Fruit fly (Drosophila melanogaster) whole organism, embryonic: ENCODE results near the gene sdt.

Experiments used
- Bteb2 ChIP-seq: fragments of 200-800 bp; sonication (Bioruptor generic); optimal IDR thresholded peaks from 2 replicates; lab custom pipeline; 2016; ENCODE audit warnings: missing biosample characterization, missing genetic modification characterization
- CG10267 ChIP-seq: fragments of 200-800 bp; sonication (Bioruptor generic); optimal IDR thresholded peaks from 2 replicates; lab custom pipeline; 2018; ENCODE audit warnings: missing biosample characterization, mild to moderate bottlenecking, missing genetic modification characterization, moderate library complexity
- CG11695 ChIP-seq: fragments of 200-800 bp; sonication (Bioruptor generic); IDR thresholded peaks from 3 replicates; pipeline ENCODE4 v1.3.6; 2022; ENCODE audit warnings: missing biosample characterization, missing genetic modification characterization
- CG14965 ChIP-seq: fragments of 200-800 bp; sonication (Bioruptor generic); optimal IDR thresholded peaks from 2 replicates; lab custom pipeline; 2016; ENCODE audit warnings: missing biosample characterization, missing genetic modification characterization, borderline replicate concordance
- CG15011 ChIP-seq: fragments of 200-800 bp; sonication (Bioruptor generic); optimal IDR thresholded peaks from 3 replicates; lab custom pipeline; 2018; ENCODE audit warnings: missing biosample characterization, mild to moderate bottlenecking, missing genetic modification characterization
- CG15479 ChIP-seq: fragments of 200-800 bp; sonication (Bioruptor generic); optimal IDR thresholded peaks from 3 replicates; lab custom pipeline; 2019; ENCODE audit warnings: missing biosample characterization, mild to moderate bottlenecking, missing genetic modification characterization, moderate library complexity
- CG15514 ChIP-seq: fragments of 200-800 bp; sonication (Bioruptor generic); optimal IDR thresholded peaks from 3 replicates; lab custom pipeline; 2017; ENCODE audit warnings: missing biosample characterization, missing genetic modification characterization, mild to moderate bottlenecking, moderate library complexity, missing genetic modification reagents
- CG17568 ChIP-seq: fragments of 200-800 bp; sonication (Bioruptor generic); optimal IDR thresholded peaks from 2 replicates; lab custom pipeline; 2018; ENCODE audit warnings: missing biosample characterization, mild to moderate bottlenecking, missing genetic modification characterization, moderate library complexity
- CG18262 ChIP-seq: fragments of 200-800 bp; optimal IDR thresholded peaks from 3 replicates; lab custom pipeline; 2019; ENCODE audit warnings: missing biosample characterization, mild to moderate bottlenecking, missing genetic modification characterization, moderate library complexity
- CG2199 ChIP-seq: fragments of 200-800 bp; sonication (Bioruptor generic); IDR thresholded peaks from 3 replicates; pipeline ENCODE4 v1.3.6; 2022; ENCODE audit warnings: missing biosample characterization, missing genetic modification characterization
- CG3838 ChIP-seq: fragments of 200-800 bp; sonication (Bioruptor generic); optimal IDR thresholded peaks from 3 replicates; lab custom pipeline; 2016; ENCODE audit warnings: missing biosample characterization, missing genetic modification characterization
- CG42726 ChIP-seq: fragments of 200-800 bp; sonication (Bioruptor generic); IDR thresholded peaks from 2 replicates; pipeline ENCODE4 v1.3.6; 2022; ENCODE audit warnings: missing biosample characterization, missing genetic modification characterization; ENCODE audit not compliant: partially characterized antibody
- CG6654 ChIP-seq: fragments of 200-800 bp; sonication (Bioruptor generic); optimal IDR thresholded peaks from 2 replicates; lab custom pipeline; 2017; ENCODE audit warnings: missing biosample characterization, mild to moderate bottlenecking, missing genetic modification characterization
- CG7839 ChIP-seq: fragments of 200-800 bp; sonication (Bioruptor generic); optimal IDR thresholded peaks from 3 replicates; lab custom pipeline; 2018; ENCODE audit warnings: missing biosample characterization, mild to moderate bottlenecking, missing genetic modification characterization, moderate library complexity
- CG7928 ChIP-seq: fragments of 200-800 bp; sonication (Bioruptor generic); optimal IDR thresholded peaks from 2 replicates; lab custom pipeline; 2017; ENCODE audit warnings: missing biosample characterization, mild to moderate bottlenecking, missing genetic modification characterization
- CG8089 ChIP-seq: fragments of 200-800 bp; sonication (Bioruptor generic); optimal IDR thresholded peaks from 3 replicates; lab custom pipeline; 2016; ENCODE audit warnings: missing biosample characterization, missing genetic modification characterization
- Doc3 ChIP-seq: fragments of 200-800 bp; sonication (Bioruptor generic); IDR thresholded peaks from 3 replicates; pipeline ENCODE4 v1.3.6; 2022; ENCODE audit warnings: missing biosample characterization, missing genetic modification characterization; ENCODE audit not compliant: partially characterized antibody
- Dref ChIP-seq: fragments of 200-800 bp; sonication (Bioruptor generic); IDR thresholded peaks from 2 replicates; pipeline ENCODE4 v1.3.6; 2022; ENCODE audit warnings: missing biosample characterization, missing genetic modification characterization
- E2f2 ChIP-seq: fragments of 200-800 bp; sonication (Bioruptor generic); IDR thresholded peaks from 2 replicates; pipeline ENCODE4 v1.3.6; 2022; ENCODE audit warnings: missing biosample characterization, missing genetic modification characterization
- GATAe ChIP-seq: fragments of 200-800 bp; sonication (Bioruptor generic); conservative IDR thresholded peaks from 2 replicates; pipeline ENCODE4 v1.3.6; 2022; ENCODE audit warnings: missing biosample characterization, missing genetic modification characterization
- HLH4C ChIP-seq: fragments of 200-800 bp; sonication (Bioruptor generic); IDR thresholded peaks from 3 replicates; pipeline ENCODE4 v1.3.6; 2022; ENCODE audit warnings: missing biosample characterization, missing genetic modification characterization; ENCODE audit not compliant: partially characterized antibody
- Lim3 ChIP-seq: fragments of 200-800 bp; sonication (Bioruptor generic); IDR thresholded peaks from 2 replicates; pipeline ENCODE4 v1.3.6; 2022; ENCODE audit warnings: missing biosample characterization, missing genetic modification characterization
- Lpt ChIP-seq: fragments of >200 bp; optimal IDR thresholded peaks from 2 replicates; lab custom pipeline; 2018; ENCODE audit warnings: missing biosample characterization, missing genetic modification characterization
- Mad ChIP-seq: fragments of 200-800 bp; sonication (Bioruptor generic); optimal IDR thresholded peaks from 2 replicates; lab custom pipeline; 2016; ENCODE audit warnings: missing biosample characterization, missing genetic modification characterization
- NK7.1 ChIP-seq: fragments of 200-800 bp; sonication (Bioruptor generic); optimal IDR thresholded peaks from 3 replicates; lab custom pipeline; 2016; ENCODE audit warnings: missing biosample characterization, missing genetic modification characterization
- Spps ChIP-seq: fragments of 200-800 bp; sonication (Bioruptor generic); optimal IDR thresholded peaks from 2 replicates; lab custom pipeline; 2018; ENCODE audit warnings: missing biosample characterization, mild to moderate bottlenecking, missing genetic modification characterization
- Sry-δ ChIP-seq: fragments of 200-800 bp; sonication (Bioruptor generic); optimal IDR thresholded peaks from 2 replicates; lab custom pipeline; 2016; ENCODE audit warnings: missing biosample characterization, missing genetic modification characterization
- ato ChIP-seq: fragments of 200-800 bp; sonication (Bioruptor generic); IDR thresholded peaks from 2 replicates; pipeline ENCODE4 v1.3.6; 2022; ENCODE audit warnings: missing biosample characterization, missing genetic modification characterization; ENCODE audit not compliant: partially characterized antibody
- az2 ChIP-seq: fragments of 200-800 bp; sonication (Bioruptor generic); optimal IDR thresholded peaks from 3 replicates; lab custom pipeline; 2016; ENCODE audit warnings: missing biosample characterization, missing genetic modification characterization
- bbx ChIP-seq: fragments of 200-800 bp; sonication (Bioruptor generic); IDR thresholded peaks from 2 replicates; pipeline ENCODE4 v1.3.6; 2022; ENCODE audit warnings: missing biosample characterization, missing genetic modification characterization; ENCODE audit not compliant: partially characterized antibody
- cad ChIP-seq: fragments of >200 bp; optimal IDR thresholded peaks from 2 replicates; lab custom pipeline; 2017; ENCODE audit warnings: missing biosample characterization, missing genetic modification characterization
- gem ChIP-seq: fragments of 200-800 bp; sonication (Bioruptor generic); optimal IDR thresholded peaks from 2 replicates; lab custom pipeline; 2019; ENCODE audit warnings: missing biosample characterization, mild to moderate bottlenecking, missing genetic modification characterization, moderate library complexity
- h ChIP-seq: fragments of >200 bp; optimal IDR thresholded peaks from 2 replicates; lab custom pipeline; 2017
- hbn ChIP-seq: fragments of 200-800 bp; sonication (Bioruptor generic); IDR thresholded peaks from 2 replicates; pipeline ENCODE4 v1.3.6; 2022; ENCODE audit warnings: missing biosample characterization, missing genetic modification characterization; ENCODE audit not compliant: partially characterized antibody
- inv ChIP-seq: fragments of 200-800 bp; sonication (Bioruptor generic); IDR thresholded peaks from 2 replicates; pipeline ENCODE4 v1.3.6; 2022; ENCODE audit warnings: missing biosample characterization, missing genetic modification characterization; ENCODE audit not compliant: partially characterized antibody
- kay ChIP-seq: fragments of 200-800 bp; sonication (Bioruptor generic); optimal IDR thresholded peaks from 2 replicates; lab custom pipeline; 2016; ENCODE audit warnings: missing biosample characterization, missing genetic modification characterization
- kni ChIP-seq: fragments of 200-800 bp; sonication (Bioruptor generic); optimal IDR thresholded peaks from 3 replicates; lab custom pipeline; 2017; ENCODE audit warnings: mild to moderate bottlenecking, missing biosample characterization, missing genetic modification reagents, missing genetic modification characterization
- knrl ChIP-seq: fragments of 200-800 bp; sonication (Bioruptor generic); IDR thresholded peaks from 3 replicates; pipeline ENCODE4 v1.3.6; 2022; ENCODE audit warnings: missing biosample characterization, missing genetic modification characterization; ENCODE audit not compliant: partially characterized antibody
- lbe ChIP-seq: fragments of 200-800 bp; sonication (Bioruptor generic); optimal IDR thresholded peaks from 2 replicates; lab custom pipeline; 2016; ENCODE audit warnings: missing biosample characterization, mild to moderate bottlenecking, missing genetic modification characterization
- luna ChIP-seq: fragments of 200-800 bp; sonication (Bioruptor generic); optimal IDR thresholded peaks from 2 replicates; lab custom pipeline; 2016; ENCODE audit warnings: missing biosample characterization, missing genetic modification characterization
- nerfin-2 ChIP-seq: fragments of 200-800 bp; sonication (Bioruptor generic); IDR thresholded peaks from 2 replicates; pipeline ENCODE4 v1.3.6; 2022; ENCODE audit warnings: missing biosample characterization, missing genetic modification characterization; ENCODE audit not compliant: partially characterized antibody
- pum ChIP-seq: fragments of 200-800 bp; sonication (Bioruptor generic); optimal IDR thresholded peaks from 2 replicates; lab custom pipeline; 2016; ENCODE audit warnings: missing biosample characterization, missing genetic modification characterization
- pzg ChIP-seq: fragments of 200-800 bp; sonication (Bioruptor generic); optimal IDR thresholded peaks from 3 replicates; lab custom pipeline; 2018; ENCODE audit warnings: missing biosample characterization, mild to moderate bottlenecking, missing genetic modification characterization, moderate library complexity
- sqz ChIP-seq: fragments of 200-800 bp; sonication (Bioruptor generic); optimal IDR thresholded peaks from 3 replicates; lab custom pipeline; 2018; ENCODE audit warnings: missing biosample characterization, mild to moderate bottlenecking, missing genetic modification characterization
- sr ChIP-seq: fragments of 200-800 bp; sonication (Bioruptor generic); IDR thresholded peaks from 3 replicates; pipeline ENCODE4 v1.3.6; 2022; ENCODE audit warnings: missing biosample characterization, missing genetic modification characterization
- trem ChIP-seq: fragments of 200-800 bp; optimal IDR thresholded peaks from 3 replicates; lab custom pipeline; 2019; ENCODE audit warnings: missing biosample characterization, mild to moderate bottlenecking, missing genetic modification characterization, moderate library complexity
- unc-4 ChIP-seq: fragments of 200-800 bp; sonication (Bioruptor generic); IDR thresholded peaks from 2 replicates; pipeline ENCODE4 v1.3.6; 2022; ENCODE audit warnings: missing biosample characterization, missing genetic modification characterization; ENCODE audit not compliant: partially characterized antibody
- z ChIP-seq: fragments of 200-800 bp; sonication (Bioruptor generic); IDR thresholded peaks from 3 replicates; pipeline ENCODE4 v1.3.6; 2022; ENCODE audit warnings: missing biosample characterization, missing genetic modification characterization
- zen2 ChIP-seq: fragments of 200-800 bp; sonication (Bioruptor generic); IDR thresholded peaks from 3 replicates; pipeline ENCODE4 v1.3.6; 2022; ENCODE audit warnings: missing biosample characterization, missing genetic modification characterization; ENCODE audit not compliant: partially characterized antibody

Gene sdt

DNA sequence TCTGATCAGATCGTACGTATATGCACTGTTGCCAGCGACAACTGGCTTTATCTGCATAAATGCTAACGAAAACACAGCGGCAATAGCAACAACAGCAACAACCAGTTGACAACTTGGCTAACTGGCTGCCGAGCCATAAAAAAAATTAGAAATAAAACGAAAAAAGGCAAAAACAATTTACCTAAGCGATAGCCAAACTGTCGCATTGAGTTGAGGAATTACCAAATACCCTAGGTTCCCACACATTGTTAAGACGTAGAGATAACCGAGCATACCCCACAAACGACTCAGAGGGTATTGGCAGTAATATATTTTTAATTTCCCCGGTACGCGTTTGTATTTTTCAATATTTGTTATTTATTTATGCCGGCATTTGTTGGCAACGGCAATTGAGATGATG is 54.8 kb downstream of the sdt start (continued):
- peak; percentile 21 for TF ChIP-seq CG17568 (GFP tag; lab: Kevin White, UChicago)
- TF ChIP-seq Lim3 (GFP tag; lab: Robert Waterston, UW): no peak
- no peak for TF ChIP-seq CG2199 (GFP tag; lab: Robert Waterston, UW)
- no peak for TF ChIP-seq GATAe (GFP tag; lab: Robert Waterston, UW)
- TF ChIP-seq CG7928 (GFP tag; lab: Kevin White, UChicago): no peak
- TF ChIP-seq kay (GFP tag; lab: Kevin White, UChicago): no peak
- TF ChIP-seq sqz (GFP tag; lab: Kevin White, UChicago): no peak
- no peak for TF ChIP-seq hbn (GFP tag; lab: Robert Waterston, UW)
- TF ChIP-seq pum: no peak
- TF ChIP-seq Spps (tag; lab: Kevin White, UChicago): no peak
- TF ChIP-seq CG18262 (tag; lab: Kevin White, UChicago): no peak
- no peak for TF ChIP-seq Mad
- TF ChIP-seq sr: no peak
- no peak for TF ChIP-seq Lpt (GFP tag; lab: Kevin White, UChicago)
- TF ChIP-seq CG11695: 0 out of 3 replicates have a peak, but pooled peaks have one; percentile 24
- no peak for TF ChIP-seq Bteb2 (GFP tag; lab: Kevin White, UChicago)
- TF ChIP-seq z (GFP tag; lab: Robert Waterston, UW): no peak
- TF ChIP-seq gem (tag; lab: Kevin White, UChicago): peak; percentile 43

DNA sequence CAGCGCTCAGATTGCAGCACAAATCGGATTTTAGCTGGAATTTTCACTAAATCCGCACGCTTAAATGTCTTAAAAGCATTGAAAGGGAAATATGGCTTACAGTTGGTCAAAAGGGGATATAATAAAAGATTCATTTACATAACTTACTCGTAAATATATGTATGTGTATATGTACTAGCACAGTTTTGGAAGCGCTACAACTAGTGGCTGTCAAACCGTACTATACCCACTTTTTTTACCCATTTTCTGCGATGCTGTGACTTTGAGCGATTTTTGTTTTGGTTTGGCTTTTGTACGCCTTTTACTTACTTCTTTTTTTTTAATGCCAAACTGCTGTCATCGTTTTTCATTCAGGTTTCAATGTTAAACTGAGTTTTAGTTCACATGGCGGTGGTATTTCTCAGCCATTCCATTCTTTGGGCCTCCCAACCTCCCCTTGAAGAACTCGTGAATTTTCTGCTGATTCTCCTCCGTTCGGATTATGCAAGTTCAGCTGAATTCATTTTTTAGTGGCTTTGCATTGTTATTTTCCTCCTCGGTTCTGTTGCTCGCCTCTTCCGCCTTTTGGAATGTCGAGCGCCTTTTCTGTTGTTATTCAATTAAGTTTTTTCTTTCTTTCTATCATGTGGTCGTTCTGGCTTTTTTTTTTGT is 55.7 kb downstream of the sdt start:
- TF ChIP-seq CG3838 (no peak), NK7.1 (no peak), CG8089 (no peak), CG6654 (peak; percentile 97), CG15479 (no peak), CG15514 (no peak), cad (peak; percentile 60), CG10267 (tag; lab: Kevin White, UChicago) (no peak), h (no peak), kni (GFP tag; lab: Kevin White, UChicago) (no peak), CG14965 (GFP tag; lab: Kevin White, UChicago) (no peak), CG15011 (no peak)

DNA sequence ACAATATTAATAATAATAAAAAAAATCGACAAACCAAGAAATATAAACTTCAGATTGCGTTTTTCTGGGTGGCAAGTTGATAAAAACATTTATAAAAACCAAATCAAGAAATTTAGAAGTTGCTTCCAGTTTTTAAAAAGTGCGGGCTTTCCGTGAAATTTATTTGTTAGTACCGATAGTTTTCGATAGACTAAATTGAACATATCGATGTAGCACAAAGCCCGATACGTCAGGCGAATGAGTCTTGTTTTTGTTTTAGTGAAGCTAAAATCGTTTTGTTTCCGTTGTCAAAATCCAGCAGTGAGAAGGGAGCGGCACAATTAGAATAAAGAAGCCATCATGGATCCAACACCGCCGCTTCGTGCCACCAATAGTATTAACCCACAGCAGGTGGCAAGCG is 62.1 kb downstream of the sdt start, which contains the start of gene CG2147:
CG2147 (plus strand) TSS at position 254 of the 400 bp plus-strand sequence.
- TF ChIP-seq Dref (peak; percentile 85), nerfin-2 (GFP tag; lab: Robert Waterston, UW) (peak; percentile 71), pzg (GFP tag; lab: Kevin White, UChicago) (peak; percentile 42), ato (GFP tag; lab: Robert Waterston, UW) (peak; percentile 68), bbx (peak; percentile 86), hbn (GFP tag; lab: Robert Waterston, UW) (peak; percentile 84), CG42726 (GFP tag; lab: Robert Waterston, UW) (peak; percentile 62; the same call in 1 of the 2 replicates), knrl (GFP tag; lab: Robert Waterston, UW) (peak; percentile 71; the same call in 2 of the 3 replicates), luna (GFP tag; lab: Kevin White, UChicago) (no peak), az2 (GFP tag; lab: Kevin White, UChicago) (no peak), E2f2 (GFP tag; lab: Robert Waterston, UW) (peak; percentile 92), HLH4C (GFP tag; lab: Robert Waterston, UW) (peak; percentile 81), trem (tag; lab: Kevin White, UChicago) (peak; percentile 9), lbe (GFP tag; lab: Kevin White, UChicago) (peak; percentile 28), CG7839 (tag; lab: Kevin White, UChicago) (no peak), zen2 (GFP tag; lab: Robert Waterston, UW) (peak; percentile 79), Sry-δ (GFP tag; lab: Kevin White, UChicago) (peak; percentile 70), Doc3 (peak; percentile 68), CG10267 (tag; lab: Kevin White, UChicago) (peak; percentile 27), inv (peak; percentile 70), unc-4 (GFP tag; lab: Robert Waterston, UW) (peak; percentile 89)
